Worm (Caenorhabditis elegans) whole organism, L3 larva: ENCODE measurements around the gene srx-85.

Source experiments
- aly-2 ChIP-seq: fragments of 150-350 bp; optimal IDR thresholded peaks from 2 replicates; lab custom pipeline; 2014; ENCODE audit warnings: missing biosample characterization, missing genetic modification characterization
- lin-15B ChIP-seq: fragments of 150-350 bp; optimal IDR thresholded peaks from 2 replicates; lab custom pipeline; 2014; ENCODE audit warnings: missing biosample characterization, missing genetic modification characterization
- nhr-76 ChIP-seq: fragments of 150-350 bp; sonication (generic microtip); optimal IDR thresholded peaks from 5 replicates; lab custom pipeline; 2014; ENCODE audit warnings: missing biosample characterization, missing genetic modification characterization
- nhr-77 ChIP-seq: fragments of 150-350 bp; optimal IDR thresholded peaks from 2 replicates; lab custom pipeline; 2014; ENCODE audit warnings: missing biosample characterization, missing genetic modification characterization
- pha-4 ChIP-seq: fragments of 150-350 bp; optimal IDR thresholded peaks from 2 replicates; lab custom pipeline; 2014; ENCODE audit warnings: missing biosample characterization, missing genetic modification reagents, missing genetic modification characterization
- snpc-4 ChIP-seq: fragments of 150-350 bp; optimal IDR thresholded peaks from 2 replicates; lab custom pipeline; 2014; ENCODE audit warnings: missing biosample characterization, missing genetic modification characterization
- tbx-2 ChIP-seq: sonication (generic microtip); optimal IDR thresholded peaks from 2 replicates; lab custom pipeline; 2016; ENCODE audit warnings: mild to moderate bottlenecking, missing genetic modification characterization, missing compliant biosample characterization
- ztf-11 ChIP-seq: fragments of 150-350 bp; optimal IDR thresholded peaks from 2 replicates; lab custom pipeline; 2014; ENCODE audit warnings: missing biosample characterization, missing genetic modification characterization

- TF ChIP-seq tbx-2 (no peak), lin-15B (no peak), pha-4 (tag; lab: Kevin White, UChicago) (no peak), ztf-11 (tag; lab: Kevin White, UChicago) (no peak), aly-2 (no peak), nhr-77 (tag; lab: Kevin White, UChicago) (no peak), snpc-4 (tag; lab: Kevin White, UChicago) (no peak), nhr-76 (tag; lab: Kevin White, UChicago) (no peak)
Observed at ce11 chrV:11517789-11518188, 34.7 kb upstream of the srx-85 start, which contains the start of gene C55A6.4.
